Fruit fly (Drosophila melanogaster): ENCODE measurements around the gene CG11975.

dm6 chr3R:8966598-8966997 is 26.5 kb upstream of the CG11975 start:
- TF ChIP-seq CG14655 (GFP tag; optimal IDR thresholded peaks at IDR 0.05) (no peak), Ets98B (GFP tag; IDR thresholded peaks at IDR 0.05) (no peak)
